Worm (Caenorhabditis elegans) whole organism, late embryonic: Measurements from ENCODE around the gene Y97E10AR.4.
A peak's percentile ranks its signal among the peaks of the same experiment; 100 is the strongest.

Experiments
- T23F11.4 ChIP-seq: fragments of 200-800 bp; sonication (Bioruptor generic); optimal IDR thresholded peaks from 2 replicates; lab custom pipeline; 2018; ENCODE audit warnings: mild to moderate bottlenecking, missing genetic modification characterization, missing compliant biosample characterization
- Y22D7AL.16 ChIP-seq: sonication (generic microtip); optimal IDR thresholded peaks from 2 replicates; lab custom pipeline; 2016; ENCODE audit warnings: missing genetic modification characterization, missing compliant biosample characterization
- ceh-14 ChIP-seq: sonication (generic microtip); optimal IDR thresholded peaks from 2 replicates; lab custom pipeline; 2016; ENCODE audit warnings: missing genotype, missing genetic modification characterization, missing compliant biosample characterization
- ceh-18 ChIP-seq: sonication (generic microtip); optimal IDR thresholded peaks from 2 replicates; lab custom pipeline; 2016; ENCODE audit warnings: missing genetic modification characterization, missing compliant biosample characterization
- ceh-19 ChIP-seq: fragments of 200-800 bp; sonication (Bioruptor generic); optimal IDR thresholded peaks from 2 replicates; lab custom pipeline; 2018; ENCODE audit warnings: mild to moderate bottlenecking, missing genetic modification characterization, missing compliant biosample characterization
- ceh-24 ChIP-seq: sonication (generic microtip); optimal IDR thresholded peaks from 2 replicates; lab custom pipeline; 2016; ENCODE audit warnings: mild to moderate bottlenecking, missing genetic modification characterization, missing compliant biosample characterization
- ceh-30 ChIP-seq: fragments of 150-350 bp; optimal IDR thresholded peaks from 2 replicates; lab custom pipeline; 2014; ENCODE audit warnings: missing biosample characterization, missing genetic modification characterization
- ceh-31 ChIP-seq: sonication (generic microtip); optimal IDR thresholded peaks from 2 replicates; lab custom pipeline; 2016; ENCODE audit warnings: missing genetic modification characterization, missing compliant biosample characterization
- ceh-34 ChIP-seq: sonication (generic microtip); optimal IDR thresholded peaks from 2 replicates; lab custom pipeline; 2016; ENCODE audit warnings: mild to moderate bottlenecking, missing genetic modification characterization, missing compliant biosample characterization
- ceh-45 ChIP-seq: fragments of 200-800 bp; sonication (Bioruptor generic); IDR thresholded peaks from 2 replicates; pipeline ENCODE4 v1.3.6; 2022; ENCODE audit warnings: missing genetic modification reagents, missing genetic modification characterization, missing compliant biosample characterization
- ceh-48 ChIP-seq: sonication (generic microtip); optimal IDR thresholded peaks from 2 replicates; lab custom pipeline; 2016; ENCODE audit warnings: missing genetic modification characterization, inconsistent platforms, missing compliant biosample characterization
- ceh-6 ChIP-seq: fragments of 200-800 bp; sonication (Bioruptor generic); optimal IDR thresholded peaks from 2 replicates; lab custom pipeline; 2018; ENCODE audit warnings: mild to moderate bottlenecking, missing genetic modification characterization, missing compliant biosample characterization
- che-1 ChIP-seq: sonication (generic microtip); optimal IDR thresholded peaks from 2 replicates; lab custom pipeline; 2016; ENCODE audit warnings: mild to moderate bottlenecking, missing genetic modification characterization, missing compliant biosample characterization
- dve-1 ChIP-seq: sonication (generic microtip); optimal IDR thresholded peaks from 2 replicates; lab custom pipeline; 2017; ENCODE audit warnings: antibody characterized with exemption, mild to moderate bottlenecking, missing genetic modification characterization, missing compliant biosample characterization
- elt-2 ChIP-seq: sonication (generic microtip); optimal IDR thresholded peaks from 2 replicates; lab custom pipeline; 2016; ENCODE audit warnings: missing genetic modification reagents, missing genetic modification characterization, missing compliant biosample characterization
- elt-4 ChIP-seq: sonication (generic microtip); optimal IDR thresholded peaks from 2 replicates; lab custom pipeline; 2016; ENCODE audit warnings: missing genetic modification characterization, missing compliant biosample characterization
- eyg-1 ChIP-seq: sonication (generic microtip); optimal IDR thresholded peaks from 2 replicates; lab custom pipeline; 2016; ENCODE audit warnings: missing genotype, missing genetic modification characterization, missing compliant biosample characterization
- fkh-10 ChIP-seq: fragments of 150-350 bp; optimal IDR thresholded peaks from 2 replicates; lab custom pipeline; 2014; ENCODE audit warnings: missing biosample characterization, missing genetic modification reagents, missing genetic modification characterization
- hlh-13 ChIP-seq: fragments of 200-800 bp; sonication (Bioruptor generic); optimal IDR thresholded peaks from 2 replicates; lab custom pipeline; 2018; ENCODE audit warnings: mild to moderate bottlenecking, missing genetic modification characterization, missing compliant biosample characterization
- hlh-30 ChIP-seq: sonication (generic microtip); optimal IDR thresholded peaks from 2 replicates; lab custom pipeline; 2017; ENCODE audit warnings: antibody characterized with exemption, missing genetic modification characterization, missing compliant biosample characterization; ENCODE audit not compliant: insufficient read depth
- hlh-6 ChIP-seq: sonication (generic microtip); optimal IDR thresholded peaks from 2 replicates; lab custom pipeline; 2016; ENCODE audit warnings: missing genotype, missing genetic modification characterization, missing compliant biosample characterization
- hlh-8 ChIP-seq: sonication (generic microtip); optimal IDR thresholded peaks from 2 replicates; lab custom pipeline; 2016; ENCODE audit warnings: missing genotype, missing genetic modification characterization, missing compliant biosample characterization
- lim-6 ChIP-seq: sonication (generic microtip); optimal IDR thresholded peaks from 2 replicates; lab custom pipeline; 2016; ENCODE audit warnings: missing genetic modification characterization, missing compliant biosample characterization
- madf-2 ChIP-seq: sonication (generic microtip); optimal IDR thresholded peaks from 2 replicates; lab custom pipeline; 2017; ENCODE audit warnings: missing genetic modification characterization, missing compliant biosample characterization
- mec-3 ChIP-seq: sonication (generic microtip); optimal IDR thresholded peaks from 2 replicates; lab custom pipeline; 2016; ENCODE audit warnings: borderline replicate concordance, missing genetic modification characterization, missing compliant biosample characterization
- nfya-1 ChIP-seq: sonication (generic microtip); optimal IDR thresholded peaks from 2 replicates; lab custom pipeline; 2017; ENCODE audit warnings: missing genetic modification characterization, mild to moderate bottlenecking, missing compliant biosample characterization, antibody characterized with exemption, moderate library complexity
- nhr-11 ChIP-seq: fragments of 150-350 bp; optimal IDR thresholded peaks from 2 replicates; lab custom pipeline; 2014; ENCODE audit warnings: missing biosample characterization, missing genetic modification characterization
- odd-2 ChIP-seq: sonication (generic microtip); optimal IDR thresholded peaks from 2 replicates; lab custom pipeline; 2017; ENCODE audit warnings: antibody characterized with exemption, mild to moderate bottlenecking, missing genetic modification characterization, missing compliant biosample characterization
- pat-9 ChIP-seq: fragments of 200-800 bp; sonication (Bioruptor generic); optimal IDR thresholded peaks from 2 replicates; lab custom pipeline; 2018; ENCODE audit warnings: mild to moderate bottlenecking, missing genetic modification characterization, moderate library complexity, missing compliant biosample characterization
- pax-1 ChIP-seq: fragments of 150-350 bp; optimal IDR thresholded peaks from 2 replicates; lab custom pipeline; 2014; ENCODE audit warnings: missing biosample characterization, missing genetic modification characterization
- pha-2 ChIP-seq: sonication (generic microtip); optimal IDR thresholded peaks from 2 replicates; lab custom pipeline; 2017; ENCODE audit warnings: mild to moderate bottlenecking, missing genetic modification characterization, missing compliant biosample characterization
- ref-2 ChIP-seq: sonication (generic microtip); optimal IDR thresholded peaks from 2 replicates; lab custom pipeline; 2016; ENCODE audit warnings: missing genetic modification characterization, missing compliant biosample characterization
- rnt-1 ChIP-seq: sonication (generic microtip); optimal IDR thresholded peaks from 2 replicates; lab custom pipeline; 2016; ENCODE audit warnings: missing genetic modification characterization, missing compliant biosample characterization
- sdc-2 ChIP-seq: sonication (generic microtip); optimal IDR thresholded peaks from 2 replicates; lab custom pipeline; 2016; ENCODE audit warnings: missing genotype, missing genetic modification characterization, missing compliant biosample characterization
- sox-2 ChIP-seq: fragments of 200-800 bp; sonication (Bioruptor generic); IDR thresholded peaks from 2 replicates; pipeline ENCODE4 v1.3.6; 2022; ENCODE audit warnings: missing genetic modification reagents, missing genetic modification characterization, missing compliant biosample characterization
- sox-4 ChIP-seq: sonication (generic microtip); optimal IDR thresholded peaks from 2 replicates; lab custom pipeline; 2017; ENCODE audit warnings: mild to moderate bottlenecking, missing genetic modification characterization, inconsistent platforms, missing compliant biosample characterization
- tbx-2 ChIP-seq: sonication (generic microtip); optimal IDR thresholded peaks from 2 replicates; lab custom pipeline; 2016; ENCODE audit warnings: missing genetic modification characterization, missing compliant biosample characterization
- tbx-7 ChIP-seq: sonication (generic microtip); optimal IDR thresholded peaks from 2 replicates; lab custom pipeline; 2016; ENCODE audit warnings: missing genotype, missing genetic modification characterization, missing compliant biosample characterization
- ttx-3 ChIP-seq: sonication (generic microtip); optimal IDR thresholded peaks from 2 replicates; lab custom pipeline; 2016; ENCODE audit warnings: missing genetic modification reagents, missing genetic modification characterization, missing compliant biosample characterization
- unc-42 ChIP-seq: sonication (generic microtip); optimal IDR thresholded peaks from 2 replicates; lab custom pipeline; 2016; ENCODE audit warnings: missing genotype, missing genetic modification characterization, missing compliant biosample characterization

The Y97E10AR.4 gene

DNA sequence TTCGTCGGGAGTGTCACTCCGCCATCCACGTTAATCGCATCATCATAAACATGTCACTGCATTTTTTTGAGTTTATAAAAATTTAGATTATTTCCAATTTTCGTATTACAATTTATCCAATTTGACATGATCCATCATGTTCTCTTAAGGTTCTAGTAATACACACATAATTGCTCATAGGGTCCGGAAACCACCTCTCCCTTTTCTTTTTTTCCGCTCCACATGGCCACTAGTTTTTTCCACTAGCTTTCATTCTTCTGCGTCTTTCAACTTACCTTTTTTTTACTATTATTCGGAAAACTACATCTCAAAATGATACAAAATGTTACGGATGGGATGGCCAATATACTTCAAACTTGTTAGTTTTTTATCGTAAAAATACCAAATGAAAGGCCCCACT, 24.2 kb downstream of the Y97E10AR.4 start, which contains the start of gene Y97E10AL.1:
Gene Y97E10AL.1, plus strand, starts transcription at position 301 of the 400 bp plus-strand sequence.
- TF ChIP-seq hlh-13 (GFP tag; lab: Kevin White, UChicago) (no peak), ceh-6 (no peak), ceh-48 (no peak), hlh-30 (tag; lab: Kevin White, UChicago) (no peak), ceh-45 (GFP tag; lab: Robert Waterston, UW) (no peak), hlh-8 (tag; lab: Kevin White, UChicago) (no peak), sox-4 (no peak), ceh-14 (tag; lab: Kevin White, UChicago) (no peak)

DNA sequence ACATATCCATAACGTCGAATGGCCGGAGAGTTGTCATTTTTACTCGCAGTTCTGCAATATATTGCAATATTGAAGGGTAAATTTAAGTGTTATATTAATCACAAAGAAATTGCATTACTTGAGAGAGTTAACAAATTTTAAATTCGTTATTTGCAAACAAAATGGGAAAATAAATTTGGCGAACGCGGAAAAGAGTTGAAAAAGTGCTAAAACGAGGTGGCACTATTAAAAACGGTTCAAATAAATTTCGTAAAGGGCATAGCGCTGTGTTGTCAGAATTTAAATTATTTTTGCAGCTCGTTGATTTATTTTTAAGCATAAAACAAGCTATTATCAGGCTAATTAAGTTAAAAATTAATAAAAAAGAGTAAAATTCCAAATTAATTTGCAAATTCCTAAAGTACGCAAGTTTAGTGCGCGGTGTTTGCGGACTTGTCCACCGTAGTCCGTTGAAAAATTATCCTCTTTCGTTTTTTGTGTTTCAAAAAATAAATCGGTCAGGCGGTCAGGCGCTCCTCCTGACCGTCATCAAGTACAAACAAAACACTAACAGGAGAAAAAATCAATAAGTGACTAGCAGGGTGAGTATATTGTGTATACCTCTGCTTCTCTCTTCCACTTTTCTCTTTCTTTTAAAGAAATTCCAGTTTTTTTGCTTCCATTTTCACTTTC, 26.5 kb downstream of the Y97E10AR.4 start, which contains the start of the genes natb-1 and abhd-12:
Gene natb-1, minus strand, starts transcription at position 51 of the 672 bp plus-strand sequence.
Gene abhd-12, plus strand, starts transcription at position 499 of the 672 bp plus-strand sequence.
- TF ChIP-seq ceh-30 = peak; percentile 27
- peak; percentile 77 for TF ChIP-seq unc-42 (tag; lab: Kevin White, UChicago)
- no peak for TF ChIP-seq mec-3 (tag; lab: Kevin White, UChicago)
- peak; percentile 16 for TF ChIP-seq hlh-30 (tag; lab: Kevin White, UChicago)
- TF ChIP-seq ceh-14 (tag; lab: Kevin White, UChicago) = peak; percentile 70

DNA sequence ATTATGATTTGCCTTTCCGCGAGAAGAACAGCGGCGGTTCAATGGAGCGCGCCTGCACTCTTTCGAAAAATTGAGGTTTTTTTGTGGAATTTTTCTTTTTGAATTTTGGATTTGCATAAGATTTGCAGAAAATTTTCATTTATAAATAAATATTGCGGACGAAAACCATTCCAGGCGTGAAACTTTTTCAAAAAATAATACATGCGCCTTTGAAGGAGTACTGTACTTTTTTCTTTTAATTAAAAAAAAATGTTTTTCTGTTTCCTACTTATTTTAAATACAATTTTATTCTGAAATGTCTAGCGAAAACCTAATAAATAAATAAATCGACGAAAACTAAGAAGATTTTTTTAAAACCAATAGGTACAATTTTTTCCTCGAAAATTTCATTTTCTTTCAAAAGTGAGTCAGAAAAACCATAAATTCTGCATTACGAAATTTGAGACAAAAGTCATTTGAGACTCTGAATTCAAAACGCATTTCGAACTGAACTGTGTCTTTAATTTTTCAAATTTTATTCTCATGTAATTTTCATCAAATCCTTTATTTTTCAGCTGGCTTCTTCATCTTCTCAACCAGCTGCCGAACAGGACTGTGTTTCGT, 28.9 kb downstream of the Y97E10AR.4 start, which contains the start of gene F26D11.1:
Gene F26D11.1, plus strand, starts transcription at position 553 of the 603 bp plus-strand sequence.
- TF ChIP-seq fkh-10 (GFP tag; lab: Kevin White, UChicago) (no peak), pha-2 (tag; lab: Kevin White, UChicago) (no peak), ceh-18 (no peak), odd-2 (tag; lab: Kevin White, UChicago) (no peak), hlh-6 (tag; lab: Kevin White, UChicago) (no peak), eyg-1 (tag; lab: Kevin White, UChicago) (no peak), tbx-7 (tag; lab: Kevin White, UChicago) (no peak), ceh-45 (GFP tag; lab: Robert Waterston, UW) (no peak), ceh-14 (tag; lab: Kevin White, UChicago) (no peak), dve-1 (no peak), nfya-1 (tag; lab: Kevin White, UChicago) (no peak), pat-9 (tag; lab: Kevin White, UChicago) (no peak), pax-1 (no peak), ref-2 (tag; lab: Kevin White, UChicago) (no peak), rnt-1 (tag; lab: Kevin White, UChicago) (no peak), Y22D7AL.16 (tag; lab: Kevin White, UChicago) (no peak), hlh-30 (tag; lab: Kevin White, UChicago) (no peak)
- TF ChIP-seq, all 69 proteins: peak for 0

DNA sequence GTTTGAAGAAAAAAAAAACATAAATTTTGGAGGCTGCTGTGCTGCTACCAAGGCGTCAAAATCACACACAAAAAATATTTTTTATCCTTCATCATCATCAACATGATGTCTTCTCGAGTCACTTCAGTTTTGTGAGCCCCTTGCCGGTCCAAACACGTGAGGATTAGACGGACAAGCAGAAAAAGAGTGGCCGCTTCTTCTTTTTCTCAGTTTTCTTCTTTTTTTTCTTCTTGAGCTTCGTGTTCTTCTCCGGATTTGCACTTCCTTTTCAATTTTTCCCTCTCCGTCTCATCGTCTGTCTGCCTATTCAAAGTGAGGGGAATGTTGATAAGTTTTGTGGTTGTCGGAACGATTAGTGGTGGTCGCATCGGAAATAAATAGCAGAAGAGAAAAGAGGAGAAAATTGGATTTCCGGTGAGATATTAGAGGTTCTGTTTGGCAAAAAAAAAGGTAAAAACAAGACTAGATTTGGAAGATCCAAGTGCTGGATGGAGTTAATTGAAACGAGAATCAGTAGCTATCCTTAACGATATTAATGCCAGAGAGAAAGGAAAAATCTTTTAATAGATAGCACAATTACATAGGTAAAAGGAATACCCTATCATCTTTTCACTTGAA, 29.6 kb downstream of the Y97E10AR.4 start:
- TF ChIP-seq unc-42 (tag; lab: Kevin White, UChicago) (peak; percentile 62), ceh-19 (GFP tag; lab: Kevin White, UChicago) (no peak), ttx-3 (tag; lab: Kevin White, UChicago) (no peak)

DNA sequence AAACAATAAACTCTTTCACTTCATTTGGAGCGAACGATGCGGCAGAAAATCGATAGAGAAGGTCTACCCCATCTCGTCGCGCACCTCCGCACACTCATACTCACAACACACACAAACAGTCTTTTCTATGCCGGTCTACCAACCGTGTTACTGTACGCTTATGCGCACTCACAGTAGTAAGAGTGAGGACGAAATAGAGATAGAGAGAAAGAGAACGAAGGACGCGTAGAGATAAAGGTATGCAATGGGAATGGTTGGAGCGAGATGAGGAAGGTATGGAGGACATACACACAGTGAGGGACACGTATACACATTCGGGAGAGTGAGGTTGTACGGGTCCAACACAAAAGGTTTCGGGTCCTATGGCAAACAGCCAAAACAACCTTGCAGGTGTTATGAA, 31.2 kb downstream of the Y97E10AR.4 start:
- TF ChIP-seq ceh-14 (tag; lab: Kevin White, UChicago) (no peak), che-1 (no peak), ceh-48 (no peak), ceh-18 (peak; percentile 11), madf-2 (tag; lab: Kevin White, UChicago) (peak; percentile 26), nhr-11 (no peak), T23F11.4 (GFP tag; lab: Kevin White, UChicago) (peak; percentile 52), ceh-24 (tag; lab: Kevin White, UChicago) (no peak), hlh-6 (tag; lab: Kevin White, UChicago) (peak; percentile 28), sdc-2 (tag; lab: Kevin White, UChicago) (peak; percentile 15), tbx-2 (tag; lab: Kevin White, UChicago) (peak; percentile 37), elt-2 (tag; lab: Kevin White, UChicago) (peak; percentile 12), sox-2 (GFP tag; lab: Robert Waterston, UW) (no peak), nfya-1 (tag; lab: Kevin White, UChicago) (peak; percentile 48), ceh-31 (tag; lab: Kevin White, UChicago) (peak; percentile 39), ref-2 (tag; lab: Kevin White, UChicago) (peak; percentile 69), lim-6 (tag; lab: Kevin White, UChicago) (no peak), ceh-34 (tag; lab: Kevin White, UChicago) (peak; percentile 14), ceh-45 (GFP tag; lab: Robert Waterston, UW) (no peak), elt-4 (tag; lab: Kevin White, UChicago) (no peak)
